Worm (Caenorhabditis elegans) whole organism, dauer: ENCODE results near the gene T25F10.4.

Experiments
- unc-62 ChIP-seq: sonication (generic microtip); optimal IDR thresholded peaks from 2 replicates; lab custom pipeline; 2017; ENCODE audit warnings: missing biosample characterization, missing genetic modification reagents, missing genetic modification characterization

The T25F10.4 gene

ce11 chrV:6732995-6733394, 29.3 kb downstream of the T25F10.4 start, which contains the start of gene grl-8:
Gene grl-8 (minus strand): TSS chrV:6733095.
- no peak for TF ChIP-seq unc-62 (GFP tag; lab: Kevin White, UChicago)

- TF ChIP-seq unc-62 (GFP tag; lab: Kevin White, UChicago) = no peak
Measured at ce11 chrV:6731594-6731993, 30.7 kb downstream of the T25F10.4 start, which contains the start of gene grl-9. Gene grl-9 (minus strand): TSS chrV:6731694.

ce11 chrV:6727222-6727621, 35.0 kb downstream of the T25F10.4 start, which contains the start of gene ZC487.1:
Gene ZC487.1 (plus strand): TSS chrV:6727522.
- no peak for TF ChIP-seq unc-62 (GFP tag; lab: Kevin White, UChicago)

ce11 chrV:6726279-6726678, 36.0 kb downstream of the T25F10.4 start:
- no peak for TF ChIP-seq unc-62 (GFP tag; lab: Kevin White, UChicago)

ce11 chrV:6722378-6722777, 39.9 kb downstream of the T25F10.4 start, which contains the start of gene ZC487.2:
Gene ZC487.2 (minus strand): TSS chrV:6722478.
- TF ChIP-seq unc-62 (GFP tag; lab: Kevin White, UChicago) = no peak

ce11 chrV:6718232-6718631, 44.0 kb downstream of the T25F10.4 start, which contains the start of gene srg-30:
Gene srg-30 (minus strand): TSS chrV:6718332.
- no peak for TF ChIP-seq unc-62 (GFP tag; lab: Kevin White, UChicago)

ce11 chrV:6710462-6710861, 51.8 kb downstream of the T25F10.4 start, which contains the start of gene sna-1:
Gene sna-1 (minus strand): TSS chrV:6710679.
- TF ChIP-seq unc-62 (GFP tag; lab: Kevin White, UChicago) = no peak
